Worm (Caenorhabditis elegans): Measurements from ENCODE around the gene ril-2.
A peak's percentile ranks its signal among the peaks of the same experiment; 100 is the strongest.

Gene ril-2

ce11 chrV:12596196-12596595 lies 2.8 kb downstream of the ril-2 start, which contains the start of gene mma-1:
Gene mma-1 (minus strand): TSS chrV:12596296.
- TF ChIP-seq fkh-8 (tag; optimal IDR thresholded peaks at IDR 0.05) (no peak), pqm-1 (tag; optimal IDR thresholded peaks at IDR 0.05) (no peak), nhr-19 (GFP tag; conservative IDR thresholded peaks at IDR 0.05) (no peak), nhr-77 (tag; optimal IDR thresholded peaks at IDR 0.05) (no peak), lin-13 (GFP tag; optimal IDR thresholded peaks at IDR 0.05) (no peak), nhr-47 (tag; optimal IDR thresholded peaks at IDR 0.05) (no peak), swsn-7 (tag; optimal IDR thresholded peaks at IDR 0.05) (no peak), nhr-85 (tag) (no peak), zip-4 (GFP tag; optimal IDR thresholded peaks at IDR 0.05) (no peak)

ce11 chrV:12592379-12592778 lies 6.6 kb downstream of the ril-2 start, which contains the start of gene C14C10.2:
Gene C14C10.2 (minus strand): TSS chrV:12592479.
- TF ChIP-seq aly-2 (tag; optimal IDR thresholded peaks at IDR 0.05) (peak; percentile 26), sup-37 (GFP tag; optimal IDR thresholded peaks at IDR 0.05) (no peak), Y116A8C.19 (tag; optimal IDR thresholded peaks at IDR 0.05; ENCODE audit: borderline replicate concordance) (no peak)

ce11 chrV:12590601-12591000 lies 8.4 kb downstream of the ril-2 start, which contains the start of gene ttr-43:
Gene ttr-43 (minus strand): TSS chrV:12590701.
- TF ChIP-seq ceh-63 (GFP tag; optimal IDR thresholded peaks at IDR 0.05) (no peak), pqm-1 (tag; optimal IDR thresholded peaks at IDR 0.05) (no peak), Y116A8C.19 (tag; optimal IDR thresholded peaks at IDR 0.05; ENCODE audit: borderline replicate concordance) (no peak), elt-2 (tag; optimal IDR thresholded peaks at IDR 0.05) (no peak), ceh-82 (tag; optimal IDR thresholded peaks at IDR 0.05) (no peak), nhr-77 (tag; optimal IDR thresholded peaks at IDR 0.05) (no peak), hlh-17 (GFP tag; optimal IDR thresholded peaks at IDR 0.05; ENCODE audit: borderline replicate concordance) (no peak), swsn-7 (tag; optimal IDR thresholded peaks at IDR 0.05) (no peak), lin-39 (tag; optimal IDR thresholded peaks at IDR 0.05) (no peak), hpl-2 (GFP tag; optimal IDR thresholded peaks at IDR 0.05) (no peak), nhr-71 (tag; optimal IDR thresholded peaks at IDR 0.05) (no peak), tlp-1 (tag; optimal IDR thresholded peaks at IDR 0.05) (no peak)

ce11 chrV:12588030-12588429 lies 10.9 kb downstream of the ril-2 start, which contains the start of gene C14C10.1:
Gene C14C10.1 (plus strand): TSS chrV:12588330.
- TF ChIP-seq alr-1 (tag; optimal IDR thresholded peaks at IDR 0.05; ENCODE audit: borderline replicate concordance), result no peak
- no peak for TF ChIP-seq ztf-4 (tag; optimal IDR thresholded peaks at IDR 0.05)
- no peak for TF ChIP-seq lin-13 (GFP tag; optimal IDR thresholded peaks at IDR 0.05)
- no peak for TF ChIP-seq unc-130 (tag; optimal IDR thresholded peaks at IDR 0.05)
- no peak for TF ChIP-seq fkh-10 (GFP tag; optimal IDR thresholded peaks at IDR 0.05)
- TF ChIP-seq ceh-88 (GFP tag; IDR thresholded peaks at IDR 0.05), result no peak
- TF ChIP-seq snpc-4 (tag; optimal IDR thresholded peaks at IDR 0.05), result no peak
- TF ChIP-seq nhr-47 (tag; optimal IDR thresholded peaks at IDR 0.05), result no peak
- TF ChIP-seq snu-23 (GFP tag; optimal IDR thresholded peaks at IDR 0.05), result no peak
- TF ChIP-seq fkh-4 (tag; optimal IDR thresholded peaks at IDR 0.05; ENCODE audit: borderline replicate concordance), result no peak
- TF ChIP-seq nhr-76 (tag; optimal IDR thresholded peaks at IDR 0.05), result no peak
- TF ChIP-seq mef-2 (tag; optimal IDR thresholded peaks at IDR 0.05), result no peak
- no peak for TF ChIP-seq hlh-4 (tag; optimal IDR thresholded peaks at IDR 0.05)
- TF ChIP-seq hlh-17 (GFP tag; optimal IDR thresholded peaks at IDR 0.05; ENCODE audit: borderline replicate concordance), result no peak
- no peak for TF ChIP-seq swsn-7 (tag; optimal IDR thresholded peaks at IDR 0.05)
- no peak for TF ChIP-seq zag-1 (tag; optimal IDR thresholded peaks at IDR 0.05)
- no peak for TF ChIP-seq nhr-90 (tag; optimal IDR thresholded peaks at IDR 0.05; ENCODE audit: poor library complexity)

ce11 chrV:12586793-12587192 lies 12.2 kb downstream of the ril-2 start:
- TF ChIP-seq tlp-1 (tag; optimal IDR thresholded peaks at IDR 0.05) (no peak), lin-39 (tag; optimal IDR thresholded peaks at IDR 0.05) (no peak), fkh-8 (tag; optimal IDR thresholded peaks at IDR 0.05) (peak; percentile 42), dsc-1 (tag; optimal IDR thresholded peaks at IDR 0.05) (peak; percentile 76), tbx-2 (tag; optimal IDR thresholded peaks at IDR 0.05) (no peak), pax-3 (tag; optimal IDR thresholded peaks at IDR 0.05) (peak; percentile 79), nhr-20 (tag; optimal IDR thresholded peaks at IDR 0.05) (no peak), dpl-1 (GFP tag; optimal IDR thresholded peaks at IDR 0.05) (no peak), pqm-1 (tag; optimal IDR thresholded peaks at IDR 0.05) (no peak), pag-3 (tag; optimal IDR thresholded peaks at IDR 0.05; ENCODE audit: borderline replicate concordance, insufficient read depth) (no peak), C34B4.2 (tag; optimal IDR thresholded peaks at IDR 0.05) (no peak), unc-130 (tag; optimal IDR thresholded peaks at IDR 0.05) (no peak), nhr-28 (tag; optimal IDR thresholded peaks at IDR 0.05) (no peak), hpl-2 (GFP tag; optimal IDR thresholded peaks at IDR 0.05) (no peak), mef-2 (tag; optimal IDR thresholded peaks at IDR 0.05) (no peak)

All from whole organism, L1 larva.